Worm (Caenorhabditis elegans): ENCODE results near the gene T28D9.11.
A peak's percentile ranks its signal among the peaks of the same experiment; 100 is the strongest.

DNA sequence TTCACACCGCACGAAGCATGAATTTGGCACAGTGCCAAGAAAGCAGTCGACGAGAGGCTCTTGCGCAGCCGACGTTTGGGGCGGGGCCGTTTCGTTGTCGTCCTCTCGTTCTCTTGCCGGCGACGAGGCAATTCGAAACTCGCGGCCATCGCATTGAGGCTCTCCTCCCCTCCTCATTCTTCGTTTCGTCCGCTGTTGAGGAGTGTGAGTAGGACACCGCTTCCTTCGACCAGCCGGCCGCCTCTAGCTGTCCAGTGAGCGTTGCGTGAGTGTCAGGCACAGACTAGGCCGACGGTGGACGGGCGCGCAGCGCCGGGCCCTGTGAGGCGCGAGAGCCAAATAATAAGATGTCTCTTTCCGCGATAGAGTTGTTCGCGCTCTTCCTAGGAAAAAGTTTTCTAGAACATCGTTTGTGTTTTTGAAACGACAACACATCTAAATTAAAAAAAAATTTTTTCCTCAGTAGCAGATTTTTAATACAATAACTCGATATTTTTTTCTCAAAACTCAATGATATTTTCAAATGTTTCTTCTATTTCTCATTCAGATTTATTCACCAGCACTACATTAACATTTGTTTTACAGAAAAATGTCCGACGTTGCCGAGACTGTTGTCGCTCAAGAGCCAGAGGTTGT is at the start of gene T28D9.11, which contains the start of gene T28D9.1:
- TF ChIP-seq unc-62 (GFP tag; optimal IDR thresholded peaks at IDR 0.05) (no peak), snpc-4 (tag; optimal IDR thresholded peaks at IDR 0.05) (no peak), pha-4 (tag; optimal IDR thresholded peaks at IDR 0.05) (no peak), sptf-1 (tag; optimal IDR thresholded peaks at IDR 0.05) (peak; percentile 64), blmp-1 (tag; optimal IDR thresholded peaks at IDR 0.05) (no peak), mls-2 (tag; optimal IDR thresholded peaks at IDR 0.05) (peak; percentile 67), nhr-237 (tag; optimal IDR thresholded peaks at IDR 0.05) (no peak), ztf-11 (tag; optimal IDR thresholded peaks at IDR 0.05) (peak; percentile 29)

Data from whole organism, mixed stage, embryonic.